Fruit fly (Drosophila melanogaster): ENCODE measurements around the gene ush.

The ush gene

DNA sequence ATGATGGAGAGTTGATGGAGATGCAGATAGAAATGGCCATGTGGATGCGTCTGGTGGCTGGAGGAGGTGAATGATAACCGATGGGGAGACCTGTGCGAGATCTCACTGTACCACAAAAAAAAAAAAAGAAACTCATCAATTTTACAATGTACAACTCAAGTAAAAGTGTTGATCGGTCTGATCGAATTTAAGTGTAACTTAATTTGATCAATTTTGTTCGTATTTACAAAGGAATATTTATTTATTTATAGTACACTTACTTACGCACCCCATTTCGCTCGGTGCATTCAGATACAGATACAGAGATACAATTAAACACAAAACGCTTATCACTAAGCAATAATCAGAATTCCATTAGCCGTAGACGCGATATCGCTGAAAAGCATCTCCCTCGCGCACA, 46.7 kb downstream of the ush start (continued):
- TF ChIP-seq CG3919 (GFP tag; optimal IDR thresholded peaks at IDR 0.05) (peak; percentile 63), svp (GFP tag) (no peak), fd85E (GFP tag; optimal IDR thresholded peaks at IDR 0.05) (no peak), CG32006 (GFP tag; optimal IDR thresholded peaks at IDR 0.05) (peak; percentile 73), achi (GFP tag; optimal IDR thresholded peaks at IDR 0.05) (peak; percentile 24), CG10631 (GFP tag; optimal IDR thresholded peaks at IDR 0.05) (peak; percentile 58), Eip93F (GFP tag; optimal IDR thresholded peaks at IDR 0.05) (no peak), CG16779 (tag; optimal IDR thresholded peaks at IDR 0.05) (no peak), Eip75B (GFP tag; optimal IDR thresholded peaks at IDR 0.05) (peak; percentile 43), Hr4 (GFP tag; optimal IDR thresholded peaks at IDR 0.05) (peak; percentile 43), salr (GFP tag; optimal IDR thresholded peaks at IDR 0.05) (peak; percentile 28 to 42), Ets96B (tag; optimal IDR thresholded peaks at IDR 0.05) (peak; percentile 51), dsx (GFP tag; optimal IDR thresholded peaks at IDR 0.05; ENCODE audit: poor library complexity, severe bottlenecking) (no peak), CG31627 (GFP tag; optimal IDR thresholded peaks at IDR 0.05) (peak; percentile 45), net (GFP tag; optimal IDR thresholded peaks at IDR 0.05) (peak; percentile 27), spab (GFP tag; optimal IDR thresholded peaks at IDR 0.05) (peak; percentile 35), Sox15 (GFP tag; optimal IDR thresholded peaks at IDR 0.05) (no peak), CG6808 (GFP tag; optimal IDR thresholded peaks at IDR 0.05) (peak; percentile 33), cyc (GFP tag; optimal IDR thresholded peaks at IDR 0.05) (peak; percentile 40), CG3032 (tag; optimal IDR thresholded peaks at IDR 0.05) (peak; percentile 19), Sox14 (GFP tag; optimal IDR thresholded peaks at IDR 0.05) (peak; percentile 30), CG7368 (GFP tag; optimal IDR thresholded peaks at IDR 0.05) (no peak), fkh (GFP tag; optimal IDR thresholded peaks at IDR 0.05) (no peak), CG6854 (GFP tag; optimal IDR thresholded peaks at IDR 0.05) (no peak)

DNA sequence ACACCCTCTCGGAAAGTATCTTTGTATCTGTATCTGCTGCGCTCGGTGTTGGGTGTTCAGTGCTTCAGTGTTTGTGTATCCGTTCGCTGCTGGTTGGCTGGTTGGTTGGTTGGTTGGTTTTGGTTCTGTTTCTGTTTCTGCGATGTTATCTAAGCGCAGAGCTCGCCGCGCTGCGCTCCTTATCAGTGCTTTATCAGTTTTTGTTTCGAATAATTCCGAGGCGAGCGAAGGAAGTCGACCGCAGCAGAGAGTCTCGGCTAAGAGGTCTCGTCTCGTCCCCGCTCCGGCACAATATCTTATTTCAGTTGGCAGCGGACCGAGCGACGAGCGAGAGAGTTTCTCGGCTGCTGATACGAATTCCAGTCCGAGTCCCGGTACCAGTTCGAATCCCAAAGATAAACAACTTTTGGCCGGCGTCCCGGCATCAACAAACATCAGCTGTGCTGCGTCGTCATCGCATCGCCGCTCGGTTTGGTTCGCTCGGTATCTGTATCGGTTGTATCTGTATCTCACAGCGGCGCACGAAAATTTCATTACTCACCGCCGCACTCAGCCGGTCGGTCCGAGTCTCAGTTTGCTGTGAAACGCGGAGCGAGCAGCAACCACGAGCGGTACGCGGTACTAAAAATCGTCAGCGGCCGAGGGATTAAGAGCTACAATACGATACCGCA, 47.3 kb downstream of the ush start:
- TF ChIP-seq CG6792 (GFP tag; optimal IDR thresholded peaks at IDR 0.05) (no peak), Hr4 (GFP tag; optimal IDR thresholded peaks at IDR 0.05) (no peak), Lpt (GFP tag; optimal IDR thresholded peaks at IDR 0.05) (peak; percentile 5), Hr39 (GFP tag; optimal IDR thresholded peaks at IDR 0.05) (no peak), Blimp-1 (GFP tag; optimal IDR thresholded peaks at IDR 0.05) (peak; percentile 5), OdsH (GFP tag; optimal IDR thresholded peaks at IDR 0.05) (no peak), Met (GFP tag; optimal IDR thresholded peaks at IDR 0.05) (peak; percentile 12), esn (GFP tag; optimal IDR thresholded peaks at IDR 0.05) (no peak), Eip93F (GFP tag; optimal IDR thresholded peaks at IDR 0.05) (no peak), fd85E (GFP tag; optimal IDR thresholded peaks at IDR 0.05) (no peak), net (GFP tag; optimal IDR thresholded peaks at IDR 0.05) (peak; percentile 34), Ets96B (tag; optimal IDR thresholded peaks at IDR 0.05) (no peak), Eip75B (GFP tag; optimal IDR thresholded peaks at IDR 0.05) (peak; percentile 43), CG8119 (GFP tag; IDR thresholded peaks at IDR 0.05) (peak; percentile 39; the same call in 2 of the 3 replicates), fkh (GFP tag; optimal IDR thresholded peaks at IDR 0.05) (peak; percentile 93), CG31627 (GFP tag; optimal IDR thresholded peaks at IDR 0.05) (no peak), dsx (GFP tag; optimal IDR thresholded peaks at IDR 0.05; ENCODE audit: poor library complexity, severe bottlenecking) (no peak), pdm3 (GFP tag; optimal IDR thresholded peaks at IDR 0.05) (no peak), Eip78C (GFP tag) (peak; percentile 55), salr (GFP tag; optimal IDR thresholded peaks at IDR 0.05) (no peak), Sox14 (GFP tag; optimal IDR thresholded peaks at IDR 0.05) (peak; percentile 40), dac (GFP tag; optimal IDR thresholded peaks at IDR 0.05) (no peak), CG8319 (GFP tag; optimal IDR thresholded peaks at IDR 0.05) (no peak), CG6808 (GFP tag; optimal IDR thresholded peaks at IDR 0.05) (no peak), lz (GFP tag; optimal IDR thresholded peaks at IDR 0.05) (peak; percentile 18), CG7368 (GFP tag; optimal IDR thresholded peaks at IDR 0.05) (no peak), Smox (GFP tag; optimal IDR thresholded peaks at IDR 0.05) (no peak), acj6 (GFP tag; optimal IDR thresholded peaks at IDR 0.05) (no peak), cyc (GFP tag; optimal IDR thresholded peaks at IDR 0.05) (no peak), CG6276 (GFP tag; optimal IDR thresholded peaks at IDR 0.05) (peak; percentile 22), CG11762 (GFP tag; optimal IDR thresholded peaks at IDR 0.05; ENCODE audit: insufficient read depth) (no peak), fd59A (GFP tag; optimal IDR thresholded peaks at IDR 0.05) (no peak), CG3032 (tag; optimal IDR thresholded peaks at IDR 0.05) (no peak), CG11294 (GFP tag; IDR thresholded peaks at IDR 0.05) (no peak), CG6854 (GFP tag; optimal IDR thresholded peaks at IDR 0.05) (peak; percentile 83), svp (GFP tag) (peak; percentile 81), CG3919 (GFP tag; optimal IDR thresholded peaks at IDR 0.05) (peak; percentile 21), spab (GFP tag; optimal IDR thresholded peaks at IDR 0.05) (no peak), ss (GFP tag; optimal IDR thresholded peaks at IDR 0.05) (peak; percentile 21 to 51), CG10669 (GFP tag; optimal IDR thresholded peaks at IDR 0.05) (peak; percentile 14), CG16779 (tag; optimal IDR thresholded peaks at IDR 0.05) (peak; percentile 36)
